Fruit fly (Drosophila melanogaster) whole organism, pupa: ENCODE results near the gene COX5A.

ENCODE experiments used
- CG12605 ChIP-seq: fragments of 200-800 bp; sonication (Bioruptor generic); IDR thresholded peaks from 2 replicates; pipeline ENCODE4 v1.3.6; 2022; ENCODE audit warnings: missing biosample characterization, missing genetic modification characterization
- CG14655 ChIP-seq: fragments of 200-800 bp; sonication (Bioruptor generic); optimal IDR thresholded peaks from 3 replicates; lab custom pipeline; 2017; ENCODE audit warnings: mild to moderate bottlenecking, missing biosample characterization, missing genetic modification reagents, missing genetic modification characterization
- CG15710 ChIP-seq: fragments of 200-800 bp; sonication (Bioruptor generic); optimal IDR thresholded peaks from 2 replicates; lab custom pipeline; 2018; ENCODE audit warnings: missing biosample characterization, mild to moderate bottlenecking, missing genetic modification characterization, moderate library complexity
- CG32121 ChIP-seq: fragments of 200-800 bp; sonication (Bioruptor generic); IDR thresholded peaks from 2 replicates; pipeline ENCODE4 v1.3.6; 2022; ENCODE audit warnings: missing biosample characterization, missing genetic modification characterization
- EcR ChIP-seq: fragments of 200-800 bp; sonication (Bioruptor generic); optimal IDR thresholded peaks from 3 replicates; lab custom pipeline; 2019; ENCODE audit warnings: missing biosample characterization, missing genetic modification characterization, mild to moderate bottlenecking, moderate library complexity, missing genetic modification reagents
- fd96Ca ChIP-seq: fragments of 200-800 bp; sonication (Bioruptor generic); IDR thresholded peaks from 3 replicates; pipeline ENCODE4 v1.3.6; 2022; ENCODE audit warnings: missing biosample characterization, missing genetic modification characterization

dm6 chr3R:11849378-11850249 lies 30.5 kb downstream of the COX5A start:
- TF ChIP-seq EcR (peak; percentile 1), CG12605 (GFP tag; lab: Robert Waterston, UW) (peak; percentile 91), CG15710 (tag; lab: Kevin White, UChicago) (peak; percentile 80), fd96Ca (GFP tag; lab: Robert Waterston, UW) (peak; percentile 96), CG32121 (peak; percentile 92), CG14655 (GFP tag; lab: Kevin White, UChicago) (peak; percentile 92)
